Worm (Caenorhabditis elegans): Measurements from ENCODE around the gene C09F12.3.

- TF ChIP-seq nhr-12 (tag; optimal IDR thresholded peaks at IDR 0.05) (no peak), mab-5 (tag; optimal IDR thresholded peaks at IDR 0.05) (no peak)
Observed at ce11 chrX:10992177-10992576, 50.5 kb downstream of the C09F12.3 start, which contains the start of gene ver-3.

Measured in whole organism, L2 larva.